Fruit fly (Drosophila melanogaster) whole organism, embryonic: Measurements from ENCODE around the gene Piezo.

Source experiments
- Abd-B ChIP-seq: fragments of 200-800 bp; sonication (Bioruptor generic); optimal IDR thresholded peaks from 2 replicates; lab custom pipeline; 2018; ENCODE audit warnings: missing biosample characterization, mild to moderate bottlenecking, missing genetic modification characterization, moderate library complexity
- Adf1 ChIP-seq: fragments of 200-800 bp; sonication (Bioruptor generic); IDR thresholded peaks from 2 replicates; pipeline ENCODE4 v1.3.6; 2022; ENCODE audit warnings: missing biosample characterization, missing genetic modification characterization
- B-H1 ChIP-seq: fragments of 200-800 bp; sonication (Bioruptor generic); IDR thresholded peaks from 3 replicates; pipeline ENCODE4 v1.3.6; 2022; ENCODE audit warnings: missing biosample characterization, missing genetic modification characterization
- CG10366 ChIP-seq: fragments of 200-800 bp; sonication (Bioruptor generic); IDR thresholded peaks from 2 replicates; pipeline ENCODE4 v1.3.6; 2022; ENCODE audit warnings: missing biosample characterization, missing genetic modification characterization
- CG10979 ChIP-seq: fragments of 200-800 bp; sonication (Bioruptor generic); optimal IDR thresholded peaks from 2 replicates; lab custom pipeline; 2018; ENCODE audit warnings: missing biosample characterization, mild to moderate bottlenecking, missing genetic modification characterization, moderate library complexity
- CG11398 ChIP-seq: fragments of 200-800 bp; sonication (Bioruptor generic); optimal IDR thresholded peaks from 2 replicates; lab custom pipeline; 2016; ENCODE audit warnings: missing biosample characterization, missing genetic modification characterization
- CG11696 ChIP-seq: fragments of 200-800 bp; sonication (Bioruptor generic); IDR thresholded peaks from 2 replicates; pipeline ENCODE4 v1.3.6; 2022; ENCODE audit warnings: missing biosample characterization, missing genetic modification characterization
- CG12942 ChIP-seq: fragments of 200-800 bp; sonication (Bioruptor generic); optimal IDR thresholded peaks from 3 replicates; lab custom pipeline; 2016; ENCODE audit warnings: missing biosample characterization, missing genetic modification characterization
- CG16779 ChIP-seq: fragments of 200-800 bp; sonication (Bioruptor generic); IDR thresholded peaks from 2 replicates; pipeline ENCODE4 v1.3.6; 2022; ENCODE audit warnings: missing biosample characterization, missing genetic modification characterization
- CG18599 ChIP-seq: fragments of 200-800 bp; sonication (Bioruptor generic); optimal IDR thresholded peaks from 3 replicates; lab custom pipeline; 2017; ENCODE audit warnings: missing biosample characterization, missing genetic modification characterization, mild to moderate bottlenecking, moderate library complexity, missing genetic modification reagents
- CG2129 ChIP-seq: fragments of 200-800 bp; sonication (Bioruptor generic); IDR thresholded peaks from 2 replicates; pipeline ENCODE4 v1.3.6; 2022; ENCODE audit warnings: missing biosample characterization, missing genetic modification characterization; ENCODE audit not compliant: partially characterized antibody
- CG30403 ChIP-seq: fragments of 200-800 bp; sonication (Bioruptor generic); optimal IDR thresholded peaks from 3 replicates; lab custom pipeline; 2016; ENCODE audit warnings: missing biosample characterization, missing genetic modification characterization
- CG32772 ChIP-seq: fragments of 200-800 bp; sonication (Bioruptor generic); IDR thresholded peaks from 2 replicates; pipeline ENCODE4 v1.3.6; 2022; ENCODE audit warnings: missing biosample characterization, missing genetic modification characterization
- CG33557 ChIP-seq: fragments of 200-800 bp; sonication (Bioruptor generic); optimal IDR thresholded peaks from 2 replicates; lab custom pipeline; 2019; ENCODE audit warnings: missing biosample characterization, mild to moderate bottlenecking, missing genetic modification characterization, moderate library complexity
- CG34224 ChIP-seq: fragments of 200-800 bp; sonication (Bioruptor generic); IDR thresholded peaks from 3 replicates; pipeline ENCODE4 v1.3.6; 2022; ENCODE audit warnings: missing biosample characterization, missing genetic modification characterization; ENCODE audit not compliant: partially characterized antibody
- CG34422 ChIP-seq: fragments of 200-800 bp; sonication (Bioruptor generic); IDR thresholded peaks from 3 replicates; pipeline ENCODE4 v1.3.6; 2022; ENCODE audit warnings: missing biosample characterization, missing genetic modification characterization
- CG3847 ChIP-seq: fragments of 200-800 bp; sonication (Bioruptor generic); IDR thresholded peaks from 2 replicates; pipeline ENCODE4 v1.3.6; 2022; ENCODE audit warnings: missing biosample characterization, missing genetic modification characterization
- CG4282 ChIP-seq: fragments of 200-800 bp; sonication (Bioruptor generic); optimal IDR thresholded peaks from 2 replicates; lab custom pipeline; 2016; ENCODE audit warnings: missing biosample characterization, missing genetic modification characterization
- CG4730 ChIP-seq: fragments of 200-800 bp; sonication (Bioruptor generic); IDR thresholded peaks from 2 replicates; pipeline ENCODE4 v1.3.6; 2022; ENCODE audit warnings: missing biosample characterization, missing genetic modification characterization
- CG6813 ChIP-seq: fragments of 200-800 bp; sonication (Bioruptor generic); optimal IDR thresholded peaks from 2 replicates; lab custom pipeline; 2017; ENCODE audit warnings: missing biosample characterization, missing genetic modification characterization, mild to moderate bottlenecking, moderate library complexity, missing genetic modification reagents
- CG8290 ChIP-seq, 3 experiments: fragments of 200-800 bp; sonication (Bioruptor generic); optimal IDR thresholded peaks; 2 replicates each; lab custom pipeline; 2016 to 2019; ENCODE audit warnings: missing biosample characterization in 3 of 3, missing genetic modification characterization in 3 of 3, mild to moderate bottlenecking in 2 of 3, moderate library complexity in 1 of 3
- CG8765 ChIP-seq: fragments of 200-800 bp; sonication (Bioruptor generic); IDR thresholded peaks from 2 replicates; pipeline ENCODE4 v1.3.6; 2022; ENCODE audit warnings: missing biosample characterization, missing genetic modification characterization
- CG9876 ChIP-seq: fragments of 200-800 bp; sonication (Bioruptor generic); optimal IDR thresholded peaks from 2 replicates; lab custom pipeline; 2016; ENCODE audit warnings: missing biosample characterization, missing genetic modification characterization
- CHES-1-like ChIP-seq: fragments of 200-800 bp; sonication (Bioruptor generic); optimal IDR thresholded peaks from 2 replicates; lab custom pipeline; 2016; ENCODE audit warnings: missing biosample characterization, missing genetic modification characterization
- CkIIα-i1 ChIP-seq: fragments of 200-800 bp; sonication (Bioruptor generic); IDR thresholded peaks from 2 replicates; pipeline ENCODE4 v1.3.6; 2022; ENCODE audit warnings: missing biosample characterization, missing genetic modification characterization
- D ChIP-seq, 2 experiments: fragments of 200-800 bp in 1 of 2; fragments of >200 bp in 1 of 2; sonication (Bioruptor generic) in 1 of 2; optimal IDR thresholded peaks; 2 replicates in 1 of 2; 3 replicates in 1 of 2; lab custom pipeline; 2017; ENCODE audit warnings: mild to moderate bottlenecking in 1 of 2, missing biosample characterization in 1 of 2, missing genetic modification characterization in 1 of 2, missing genetic modification reagents in 1 of 2
- Dll ChIP-seq: fragments of 200-800 bp; sonication (Bioruptor generic); IDR thresholded peaks from 4 replicates; pipeline ENCODE4 v1.3.6; 2022; ENCODE audit warnings: missing biosample characterization, missing genetic modification characterization; ENCODE audit not compliant: partially characterized antibody
- Doc3 ChIP-seq: fragments of 200-800 bp; sonication (Bioruptor generic); IDR thresholded peaks from 3 replicates; pipeline ENCODE4 v1.3.6; 2022; ENCODE audit warnings: missing biosample characterization, missing genetic modification characterization; ENCODE audit not compliant: partially characterized antibody
- Elba2 ChIP-seq: fragments of 200-800 bp; sonication (Bioruptor generic); optimal IDR thresholded peaks from 3 replicates; lab custom pipeline; 2016; ENCODE audit warnings: missing biosample characterization, missing genetic modification characterization
- H2.0 ChIP-seq: fragments of 200-800 bp; sonication (Bioruptor generic); IDR thresholded peaks from 2 replicates; pipeline ENCODE4 v1.3.6; 2022; ENCODE audit warnings: missing biosample characterization, missing genetic modification characterization
- HmgD ChIP-seq: fragments of 200-800 bp; sonication (Bioruptor generic); optimal IDR thresholded peaks from 3 replicates; lab custom pipeline; 2016; ENCODE audit warnings: missing biosample characterization, missing genetic modification characterization
- MESR4 ChIP-seq: fragments of 200-800 bp; sonication (Bioruptor generic); optimal IDR thresholded peaks from 2 replicates; lab custom pipeline; 2018; ENCODE audit warnings: missing biosample characterization, mild to moderate bottlenecking, missing genetic modification characterization, moderate library complexity
- Sox102F ChIP-seq: fragments of 200-800 bp; sonication (Bioruptor generic); optimal IDR thresholded peaks from 2 replicates; lab custom pipeline; 2018; ENCODE audit warnings: missing biosample characterization, mild to moderate bottlenecking, missing genetic modification characterization, moderate library complexity
- Sry-δ ChIP-seq: fragments of 200-800 bp; sonication (Bioruptor generic); optimal IDR thresholded peaks from 2 replicates; lab custom pipeline; 2016; ENCODE audit warnings: missing biosample characterization, missing genetic modification characterization
- Stat92E ChIP-seq, 3 experiments: fragments of >200 bp in 2 of 3; fragments of 200-800 bp in 1 of 3; sonication (Bioruptor generic) in 1 of 3; optimal IDR thresholded peaks; 2 replicates each; lab custom pipeline; 2017 to 2019; ENCODE audit warnings: missing biosample characterization in 3 of 3, missing genetic modification characterization in 3 of 3, mild to moderate bottlenecking in 1 of 3, moderate library complexity in 1 of 3
- Vsx1 ChIP-seq: fragments of 200-800 bp; sonication (Bioruptor generic); optimal IDR thresholded peaks from 2 replicates; lab custom pipeline; 2017; ENCODE audit warnings: missing biosample characterization, mild to moderate bottlenecking, missing genetic modification characterization, missing genetic modification reagents
- ab ChIP-seq: fragments of 200-800 bp; sonication (Bioruptor generic); optimal IDR thresholded peaks from 2 replicates; lab custom pipeline; 2016; ENCODE audit warnings: missing biosample characterization, missing genetic modification characterization
- bowl ChIP-seq: fragments of 200-800 bp; sonication (Bioruptor generic); IDR thresholded peaks from 2 replicates; pipeline ENCODE4 v1.3.6; 2022; ENCODE audit warnings: missing biosample characterization, missing genetic modification characterization
- cato ChIP-seq: fragments of 200-800 bp; sonication (Bioruptor generic); optimal IDR thresholded peaks from 2 replicates; lab custom pipeline; 2016; ENCODE audit warnings: missing biosample characterization, missing genetic modification characterization, borderline replicate concordance
- crp ChIP-seq, 2 experiments: fragments of 200-800 bp; sonication (Bioruptor generic); optimal IDR thresholded peaks; 2 replicates in 1 of 2; 3 replicates in 1 of 2; lab custom pipeline; 2017; ENCODE audit warnings: missing biosample characterization in 2 of 2, missing genetic modification characterization in 2 of 2, mild to moderate bottlenecking in 1 of 2, moderate library complexity in 1 of 2
- emc ChIP-seq: fragments of 200-800 bp; sonication (Bioruptor generic); optimal IDR thresholded peaks from 2 replicates; lab custom pipeline; 2016; ENCODE audit warnings: missing biosample characterization, missing genetic modification characterization
- fru ChIP-seq: fragments of >200 bp; optimal IDR thresholded peaks from 2 replicates; lab custom pipeline; 2017
- gce ChIP-seq: fragments of 200-800 bp; sonication (Bioruptor generic); IDR thresholded peaks from 3 replicates; pipeline ENCODE4 v1.3.6; 2022; ENCODE audit warnings: missing biosample characterization, missing genetic modification characterization
- insv ChIP-seq, 2 experiments: fragments of 200-800 bp; sonication (Bioruptor generic); optimal IDR thresholded peaks; 3 replicates each; lab custom pipeline; 2016 to 2018; ENCODE audit warnings: missing biosample characterization in 2 of 2, missing genetic modification characterization in 2 of 2
- luna ChIP-seq: fragments of 200-800 bp; sonication (Bioruptor generic); optimal IDR thresholded peaks from 2 replicates; lab custom pipeline; 2016; ENCODE audit warnings: missing biosample characterization, missing genetic modification characterization
- otp ChIP-seq: fragments of 200-800 bp; sonication (Bioruptor generic); IDR thresholded peaks from 3 replicates; pipeline ENCODE4, ENCODE4 v1.3.6; 2022; ENCODE audit warnings: missing biosample characterization, missing genetic modification characterization
- pho ChIP-seq: fragments of 200-800 bp; sonication (Bioruptor generic); optimal IDR thresholded peaks from 2 replicates; lab custom pipeline; 2016; ENCODE audit warnings: missing biosample characterization, missing genetic modification characterization
- row ChIP-seq: fragments of 200-800 bp; sonication (Bioruptor generic); IDR thresholded peaks from 3 replicates; pipeline ENCODE4 v1.3.6; 2022; ENCODE audit warnings: missing biosample characterization, missing genetic modification characterization
- sob ChIP-seq: fragments of 200-800 bp; sonication (Bioruptor generic); IDR thresholded peaks from 2 replicates; pipeline ENCODE4 v1.3.6; 2022; ENCODE audit warnings: missing biosample characterization, missing genetic modification characterization
- zen ChIP-seq: fragments of 200-800 bp; sonication (Bioruptor generic); optimal IDR thresholded peaks from 3 replicates; lab custom pipeline; 2018; ENCODE audit warnings: missing biosample characterization, mild to moderate bottlenecking, missing genetic modification characterization, moderate library complexity

The Piezo gene

dm6 chr2L:8211070-8211469 is 48.2 kb downstream of the Piezo start, which contains the start of gene Ssb-c31a (continued):
- TF ChIP-seq CG9876 (GFP tag; lab: Kevin White, UChicago): no peak
- TF ChIP-seq CG34422 (GFP tag; lab: Robert Waterston, UW): peak; percentile 29; the same call in 1 of the 3 replicates
- no peak for TF ChIP-seq Vsx1 (GFP tag; lab: Kevin White, UChicago)
- no peak for TF ChIP-seq fru (lab: Kevin White, UChicago)
- TF ChIP-seq CG33557: peak; percentile 44
- TF ChIP-seq CG11398: no peak
- TF ChIP-seq insv (GFP tag; optimal IDR thresholded peaks at IDR 0.05; lab: Kevin White, UChicago): peak in 1 of 2 experiments; percentile 34
- TF ChIP-seq gce (GFP tag; lab: Robert Waterston, UW): no peak
- TF ChIP-seq Dll (GFP tag; lab: Robert Waterston, UW): peak; percentile 89
- peak; percentile 71 for TF ChIP-seq CG8290 (GFP tag; optimal IDR thresholded peaks at IDR 0.05; lab: Kevin White, UChicago)
- TF ChIP-seq CG8290 (tag; optimal IDR thresholded peaks at IDR 0.05; lab: Kevin White, UChicago): peak; percentile 54 to 61
- TF ChIP-seq pho (GFP tag; lab: Kevin White, UChicago): peak; percentile 62
- no peak for TF ChIP-seq CG4282
- TF ChIP-seq crp (GFP tag; optimal IDR thresholded peaks at IDR 0.05; lab: Kevin White, UChicago): peak in 1 of 2 experiments; percentile 60
- peak; percentile 77 for TF ChIP-seq CG30403 (GFP tag; lab: Kevin White, UChicago)
- peak; percentile 45 for TF ChIP-seq CG12942 (GFP tag; lab: Kevin White, UChicago)
- no peak for TF ChIP-seq CG6813 (GFP tag; lab: Kevin White, UChicago)
- TF ChIP-seq sob (GFP tag; lab: Robert Waterston, UW): peak; percentile 81
- TF ChIP-seq CG3847 (GFP tag; lab: Robert Waterston, UW): peak; percentile 81
- peak; percentile 28 for TF ChIP-seq Abd-B (GFP tag; lab: Kevin White, UChicago)
- peak; percentile 76 for TF ChIP-seq CG2129
- peak; percentile 33 for TF ChIP-seq emc (GFP tag; lab: Kevin White, UChicago)
- no peak for TF ChIP-seq Stat92E (GFP tag; optimal IDR thresholded peaks at IDR 0.05; lab: Kevin White, UChicago)
- TF ChIP-seq CG16779 (GFP tag; lab: Robert Waterston, UW): no peak
- TF ChIP-seq zen (tag; lab: Kevin White, UChicago): peak; percentile 44
- TF ChIP-seq CG8765: no peak
- peak; percentile 46 for TF ChIP-seq CG18599 (GFP tag; lab: Kevin White, UChicago)
- TF ChIP-seq ab (GFP tag; lab: Kevin White, UChicago): no peak
- TF ChIP-seq Sry-δ (GFP tag; lab: Kevin White, UChicago): peak; percentile 84
- TF ChIP-seq B-H1 (GFP tag; lab: Robert Waterston, UW): no peak
- no peak for TF ChIP-seq CkIIα-i1
- peak; percentile 39 for TF ChIP-seq CHES-1-like (GFP tag; lab: Kevin White, UChicago)
- TF ChIP-seq HmgD (GFP tag; lab: Kevin White, UChicago): no peak
- TF ChIP-seq CG10979 (tag; lab: Kevin White, UChicago): peak; percentile 32
- TF ChIP-seq MESR4 (GFP tag; lab: Kevin White, UChicago): peak; percentile 2
- no peak for TF ChIP-seq CG4730
- TF ChIP-seq luna (GFP tag; lab: Kevin White, UChicago): no peak
- TF ChIP-seq cato (GFP tag; lab: Kevin White, UChicago): peak; percentile 11
- TF ChIP-seq row (GFP tag; lab: Robert Waterston, UW): peak; percentile 85
- TF ChIP-seq Doc3 (GFP tag; lab: Robert Waterston, UW): peak; percentile 87
- peak; percentile 30; the same call in 1 of the 2 replicates for TF ChIP-seq CG10366 (GFP tag; lab: Robert Waterston, UW)
- TF ChIP-seq CG11696 (GFP tag; lab: Robert Waterston, UW): no peak
- peak; percentile 77 for TF ChIP-seq CG34224
- no peak for TF ChIP-seq otp (GFP tag; lab: Robert Waterston, UW)
- no peak for TF ChIP-seq Sox102F (GFP tag; lab: Kevin White, UChicago)
- no peak for TF ChIP-seq H2.0
- TF ChIP-seq D (optimal IDR thresholded peaks at IDR 0.05; lab: Kevin White, UChicago): no peak
- TF ChIP-seq D (GFP tag; optimal IDR thresholded peaks at IDR 0.05; lab: Kevin White, UChicago): no peak
- TF ChIP-seq bowl (GFP tag; lab: Robert Waterston, UW): no peak
- no peak for TF ChIP-seq CG32772 (GFP tag; lab: Robert Waterston, UW)
- TF ChIP-seq Adf1 (GFP tag; lab: Robert Waterston, UW): peak; percentile 15; the same call in 1 of the 2 replicates
- TF ChIP-seq Elba2 (GFP tag; lab: Kevin White, UChicago): no peak
